Worm (Caenorhabditis elegans) whole organism, L4/young adult: ENCODE measurements around the gene lec-12.

ENCODE experiments used
- W03F9.2 ChIP-seq: fragments of 150-350 bp; optimal IDR thresholded peaks from 2 replicates; lab custom pipeline; 2014; ENCODE audit warnings: missing biosample characterization, missing genetic modification characterization
- dao-5 ChIP-seq: sonication (generic microtip); optimal IDR thresholded peaks from 2 replicates; lab custom pipeline; 2016; ENCODE audit warnings: missing genotype, missing genetic modification characterization, moderate library complexity, missing compliant biosample characterization
- him-1 ChIP-seq: sonication (generic microtip); optimal IDR thresholded peaks from 2 replicates; lab custom pipeline; 2016; ENCODE audit warnings: missing genotype, missing genetic modification reagents, missing genetic modification characterization, missing compliant biosample characterization

- TF ChIP-seq him-1 (tag; lab: Kevin White, UChicago) (no peak), W03F9.2 (tag; lab: Kevin White, UChicago) (no peak), dao-5 (tag; lab: Kevin White, UChicago) (no peak)
Observed at ce11 chrV:194760-195159, 9.4 kb upstream of the lec-12 start.
